Worm (Caenorhabditis elegans): ENCODE data around the gene M03C11.9.

M03C11.9 gene

DNA sequence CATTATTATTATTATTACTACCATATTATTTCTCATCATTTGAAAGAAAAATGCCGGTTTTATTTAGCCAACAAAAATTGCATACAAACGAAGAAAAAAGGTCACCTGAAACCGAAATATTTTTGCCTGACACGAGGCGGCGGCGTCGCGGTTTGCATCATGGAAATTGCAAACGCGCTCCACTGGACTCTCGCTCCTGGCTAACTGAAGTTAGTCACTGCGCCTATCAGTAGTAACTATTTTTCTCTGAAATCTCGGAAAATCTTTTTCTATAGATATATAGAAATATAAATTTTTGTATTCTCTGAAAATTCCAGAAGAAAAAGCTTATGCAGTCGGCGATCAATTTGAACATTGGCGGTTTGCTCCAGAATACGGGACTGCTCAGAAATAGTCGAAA is 24.3 kb upstream of the M03C11.9 start, which contains the start of gene ymel-1 (continued):
- TF ChIP-seq nhr-28 (tag; optimal IDR thresholded peaks at IDR 0.05) = no peak
- TF ChIP-seq aha-1 (tag) = peak; percentile 88
- no peak for TF ChIP-seq nhr-42 (GFP tag; IDR thresholded peaks at IDR 0.05)
- no peak for TF ChIP-seq cey-2 (tag; optimal IDR thresholded peaks at IDR 0.05; ENCODE audit: borderline replicate concordance, insufficient read depth)
- TF ChIP-seq dmd-6 (GFP tag; IDR thresholded peaks at IDR 0.05) = peak; percentile 19; the same call in 1 of the 2 replicates
- TF ChIP-seq mxl-2 (GFP tag; conservative IDR thresholded peaks at IDR 0.05) = no peak
- no peak for TF ChIP-seq lir-3 (tag; optimal IDR thresholded peaks at IDR 0.05)
- TF ChIP-seq F49E8.2 (tag; optimal IDR thresholded peaks at IDR 0.05; ENCODE audit: borderline replicate concordance) = no peak
- peak; percentile 46; the same call in 1 of the 2 replicates for TF ChIP-seq arid-1 (GFP tag; conservative IDR thresholded peaks at IDR 0.05)
- TF ChIP-seq egl-43 (GFP tag; IDR thresholded peaks at IDR 0.05) = no peak
- no peak for TF ChIP-seq nhr-11 (tag; optimal IDR thresholded peaks at IDR 0.05)

ce11 chrIII:10407198-10407663 is 15.7 kb upstream of the M03C11.9 start, which contains the start of gene hat-1:
hat-1 (minus strand) TSS chrIII:10407248.
- TF ChIP-seq tra-1 (GFP tag; IDR thresholded peaks at IDR 0.05) (peak; percentile 88), D1046.2 (GFP tag; IDR thresholded peaks at IDR 0.05) (peak; percentile 91), spr-3 (GFP tag; optimal IDR thresholded peaks at IDR 0.05) (peak; percentile 84), T26A8.4 (GFP tag; IDR thresholded peaks at IDR 0.05) (peak; percentile 97), mdl-1 (tag; optimal IDR thresholded peaks at IDR 0.05) (peak in 1 of 2 experiments; percentile 83), nhr-6 (tag; optimal IDR thresholded peaks at IDR 0.05) (peak; percentile 93), zfp-3 (GFP tag; conservative IDR thresholded peaks at IDR 0.05) (peak; percentile 90), fkh-10 (GFP tag; optimal IDR thresholded peaks at IDR 0.05) (peak; percentile 89), nhr-77 (tag; optimal IDR thresholded peaks at IDR 0.05) (peak; percentile 85), Y105C5A.15 (GFP tag; IDR thresholded peaks at IDR 0.05) (no peak), hmg-1.1 (GFP tag; IDR thresholded peaks at IDR 0.05) (peak; percentile 94), F49E8.2 (tag; optimal IDR thresholded peaks at IDR 0.05; ENCODE audit: borderline replicate concordance) (peak; percentile 92), hif-1 (tag; optimal IDR thresholded peaks at IDR 0.05) (peak; percentile 69 to 91), nhr-237 (tag; optimal IDR thresholded peaks at IDR 0.05) (no peak), lin-38 (GFP tag; IDR thresholded peaks at IDR 0.05) (peak; percentile 94), snpc-4 (tag; optimal IDR thresholded peaks at IDR 0.05) (peak; percentile 18), zfp-2 (tag; optimal IDR thresholded peaks at IDR 0.05) (peak; percentile 92), ZK337.2 (GFP tag; IDR thresholded peaks at IDR 0.05) (no peak), nhr-41 (GFP tag; IDR thresholded peaks at IDR 0.05) (peak; percentile 73; the same call in 1 of the 2 replicates), ceh-28 (tag; optimal IDR thresholded peaks at IDR 0.05) (peak; percentile 25), unc-130 (GFP tag; optimal IDR thresholded peaks at IDR 0.05) (peak; percentile 82), R02D3.7 (tag; optimal IDR thresholded peaks at IDR 0.05) (peak; percentile 91), lsy-2 (tag; optimal IDR thresholded peaks at IDR 0.05) (peak; percentile 66 to 95), nhr-102 (tag; optimal IDR thresholded peaks at IDR 0.05) (peak; percentile 94), tag-97 (GFP tag; IDR thresholded peaks at IDR 0.05) (no peak), zag-1 (tag; optimal IDR thresholded peaks at IDR 0.05) (no peak), snpc-1.2 (GFP tag; IDR thresholded peaks at IDR 0.05) (0 out of 2 replicates have a peak, but pooled peaks have one; percentile 26), daf-19 (GFP tag; conservative IDR thresholded peaks at IDR 0.05) (0 out of 2 replicates have a peak, but pooled peaks have one; percentile 54), ztf-7 (tag; optimal IDR thresholded peaks at IDR 0.05) (peak; percentile 66), nhr-10 (tag; optimal IDR thresholded peaks at IDR 0.05) (no peak), F37D6.2 (tag; optimal IDR thresholded peaks at IDR 0.05) (peak; percentile 92), zip-11 (GFP tag; IDR thresholded peaks at IDR 0.05) (no peak), mdt-29 (GFP tag; IDR thresholded peaks at IDR 0.05) (peak; percentile 88), daf-8 (GFP tag; IDR thresholded peaks at IDR 0.05) (no peak), mes-2 (tag; optimal IDR thresholded peaks at IDR 0.05; ENCODE audit: poor library complexity, severe bottlenecking) (peak; percentile 92), vab-7 (GFP tag; IDR thresholded peaks at IDR 0.05) (peak; percentile 82), hlh-11 (tag; optimal IDR thresholded peaks at IDR 0.05) (peak; percentile 96), gei-8 (GFP tag; optimal IDR thresholded peaks at IDR 0.05) (no peak), mep-1 (tag; optimal IDR thresholded peaks at IDR 0.05) (peak; percentile 95), ztf-11 (tag; optimal IDR thresholded peaks at IDR 0.05) (no peak)
